Worm (Caenorhabditis elegans): ENCODE results near the gene F13H10.8.

DNA sequence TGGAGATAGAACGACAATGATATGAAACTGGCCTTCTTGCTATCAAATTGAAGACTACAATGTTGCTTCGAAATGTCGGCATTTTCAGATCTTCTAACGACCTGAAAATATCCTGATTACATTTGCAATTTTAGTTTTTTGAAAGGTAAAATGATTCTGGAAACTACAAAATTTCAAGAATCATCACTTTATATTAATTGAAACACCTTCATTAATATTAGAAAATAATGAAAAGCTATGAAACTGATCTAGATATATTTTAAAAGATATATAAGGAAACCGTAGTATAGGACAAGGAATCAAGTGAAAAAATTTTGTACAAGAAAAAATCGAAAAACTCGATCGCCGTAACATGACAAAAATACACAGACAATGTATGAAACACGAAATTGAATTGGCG, 8.4 kb upstream of the F13H10.8 start, which contains the start of gene ndx-9:
- TF ChIP-seq snpc-4 (tag; optimal IDR thresholded peaks at IDR 0.05): no peak
- no peak for TF ChIP-seq mdl-1 (tag; optimal IDR thresholded peaks at IDR 0.05)
- no peak for TF ChIP-seq unc-62 (GFP tag; optimal IDR thresholded peaks at IDR 0.05)
- no peak for TF ChIP-seq pha-4 (tag; optimal IDR thresholded peaks at IDR 0.05)
- no peak for TF ChIP-seq nfya-1 (tag; optimal IDR thresholded peaks at IDR 0.05; ENCODE audit: insufficient read depth)
- TF ChIP-seq hmg-11 (tag; optimal IDR thresholded peaks at IDR 0.05): no peak
- TF ChIP-seq eor-1 (tag; optimal IDR thresholded peaks at IDR 0.05): no peak
- no peak for TF ChIP-seq ztf-11 (tag; optimal IDR thresholded peaks at IDR 0.05)
